Worm (Caenorhabditis elegans) whole organism, late embryonic: ENCODE measurements around the gene sft-1.

Experiments
- C08G9.2 ChIP-seq: sonication (generic microtip); optimal IDR thresholded peaks from 2 replicates; lab custom pipeline; 2016; ENCODE audit warnings: mild to moderate bottlenecking, missing genetic modification characterization, moderate library complexity, missing compliant biosample characterization
- F13H6.1 ChIP-seq: sonication (generic microtip); optimal IDR thresholded peaks from 2 replicates; lab custom pipeline; 2016; ENCODE audit warnings: missing genetic modification characterization, missing compliant biosample characterization
- K02D7.2 ChIP-seq: sonication (generic microtip); optimal IDR thresholded peaks from 2 replicates; lab custom pipeline; 2017; ENCODE audit warnings: mild to moderate bottlenecking, missing genetic modification characterization, missing compliant biosample characterization
- Y22D7AL.16 ChIP-seq: sonication (generic microtip); optimal IDR thresholded peaks from 2 replicates; lab custom pipeline; 2016; ENCODE audit warnings: missing genetic modification characterization, missing compliant biosample characterization
- ama-1 ChIP-seq: fragments of 150-350 bp; optimal IDR thresholded peaks from 2 replicates; lab custom pipeline; 2014
- ceh-14 ChIP-seq: sonication (generic microtip); optimal IDR thresholded peaks from 2 replicates; lab custom pipeline; 2016; ENCODE audit warnings: missing genotype, missing genetic modification characterization, missing compliant biosample characterization
- ceh-18 ChIP-seq: sonication (generic microtip); optimal IDR thresholded peaks from 2 replicates; lab custom pipeline; 2016; ENCODE audit warnings: missing genetic modification characterization, missing compliant biosample characterization
- ceh-19 ChIP-seq: fragments of 200-800 bp; sonication (Bioruptor generic); optimal IDR thresholded peaks from 2 replicates; lab custom pipeline; 2018; ENCODE audit warnings: mild to moderate bottlenecking, missing genetic modification characterization, missing compliant biosample characterization
- ceh-2 ChIP-seq: sonication (generic microtip); optimal IDR thresholded peaks from 2 replicates; lab custom pipeline; 2016; ENCODE audit warnings: missing genotype, missing genetic modification characterization, missing compliant biosample characterization
- ceh-31 ChIP-seq: sonication (generic microtip); optimal IDR thresholded peaks from 2 replicates; lab custom pipeline; 2016; ENCODE audit warnings: missing genetic modification characterization, missing compliant biosample characterization
- ceh-34 ChIP-seq: sonication (generic microtip); optimal IDR thresholded peaks from 2 replicates; lab custom pipeline; 2016; ENCODE audit warnings: mild to moderate bottlenecking, missing genetic modification characterization, missing compliant biosample characterization
- ceh-45 ChIP-seq: fragments of 200-800 bp; sonication (Bioruptor generic); IDR thresholded peaks from 2 replicates; pipeline ENCODE4 v1.3.6; 2022; ENCODE audit warnings: missing genetic modification reagents, missing genetic modification characterization, missing compliant biosample characterization
- ceh-48 ChIP-seq: sonication (generic microtip); optimal IDR thresholded peaks from 2 replicates; lab custom pipeline; 2016; ENCODE audit warnings: missing genetic modification characterization, inconsistent platforms, missing compliant biosample characterization
- ceh-9 ChIP-seq: sonication (generic microtip); optimal IDR thresholded peaks from 2 replicates; lab custom pipeline; 2016; ENCODE audit warnings: mild to moderate bottlenecking, missing genetic modification characterization, inconsistent platforms, missing compliant biosample characterization
- che-1 ChIP-seq: sonication (generic microtip); optimal IDR thresholded peaks from 2 replicates; lab custom pipeline; 2016; ENCODE audit warnings: mild to moderate bottlenecking, missing genetic modification characterization, missing compliant biosample characterization
- dmd-4 ChIP-seq: sonication (generic microtip); optimal IDR thresholded peaks from 2 replicates; lab custom pipeline; 2016; ENCODE audit warnings: borderline replicate concordance, missing genetic modification characterization, missing compliant biosample characterization
- dve-1 ChIP-seq: sonication (generic microtip); optimal IDR thresholded peaks from 2 replicates; lab custom pipeline; 2017; ENCODE audit warnings: antibody characterized with exemption, mild to moderate bottlenecking, missing genetic modification characterization, missing compliant biosample characterization
- elt-2 ChIP-seq: sonication (generic microtip); optimal IDR thresholded peaks from 2 replicates; lab custom pipeline; 2016; ENCODE audit warnings: missing genetic modification reagents, missing genetic modification characterization, missing compliant biosample characterization
- ets-4 ChIP-seq: sonication (generic microtip); optimal IDR thresholded peaks from 2 replicates; lab custom pipeline; 2016; ENCODE audit warnings: missing genetic modification characterization, missing compliant biosample characterization
- fkh-10 ChIP-seq: fragments of 150-350 bp; optimal IDR thresholded peaks from 2 replicates; lab custom pipeline; 2014; ENCODE audit warnings: missing biosample characterization, missing genetic modification reagents, missing genetic modification characterization
- fkh-6 ChIP-seq: sonication (generic microtip); optimal IDR thresholded peaks from 2 replicates; lab custom pipeline; 2016; ENCODE audit warnings: missing genetic modification characterization, missing compliant biosample characterization
- hlh-13 ChIP-seq: fragments of 200-800 bp; sonication (Bioruptor generic); optimal IDR thresholded peaks from 2 replicates; lab custom pipeline; 2018; ENCODE audit warnings: mild to moderate bottlenecking, missing genetic modification characterization, missing compliant biosample characterization
- hlh-30 ChIP-seq: sonication (generic microtip); optimal IDR thresholded peaks from 2 replicates; lab custom pipeline; 2017; ENCODE audit warnings: antibody characterized with exemption, missing genetic modification characterization, missing compliant biosample characterization; ENCODE audit not compliant: insufficient read depth
- hlh-6 ChIP-seq: sonication (generic microtip); optimal IDR thresholded peaks from 2 replicates; lab custom pipeline; 2016; ENCODE audit warnings: missing genotype, missing genetic modification characterization, missing compliant biosample characterization
- hlh-8 ChIP-seq: sonication (generic microtip); optimal IDR thresholded peaks from 2 replicates; lab custom pipeline; 2016; ENCODE audit warnings: missing genotype, missing genetic modification characterization, missing compliant biosample characterization
- lim-6 ChIP-seq: sonication (generic microtip); optimal IDR thresholded peaks from 2 replicates; lab custom pipeline; 2016; ENCODE audit warnings: missing genetic modification characterization, missing compliant biosample characterization
- madf-2 ChIP-seq: sonication (generic microtip); optimal IDR thresholded peaks from 2 replicates; lab custom pipeline; 2017; ENCODE audit warnings: missing genetic modification characterization, missing compliant biosample characterization
- nfya-1 ChIP-seq: sonication (generic microtip); optimal IDR thresholded peaks from 2 replicates; lab custom pipeline; 2017; ENCODE audit warnings: missing genetic modification characterization, mild to moderate bottlenecking, missing compliant biosample characterization, antibody characterized with exemption, moderate library complexity
- nhr-11 ChIP-seq: fragments of 150-350 bp; optimal IDR thresholded peaks from 2 replicates; lab custom pipeline; 2014; ENCODE audit warnings: missing biosample characterization, missing genetic modification characterization
- odd-2 ChIP-seq: sonication (generic microtip); optimal IDR thresholded peaks from 2 replicates; lab custom pipeline; 2017; ENCODE audit warnings: antibody characterized with exemption, mild to moderate bottlenecking, missing genetic modification characterization, missing compliant biosample characterization
- pag-3 ChIP-seq: sonication (generic microtip); optimal IDR thresholded peaks from 2 replicates; lab custom pipeline; 2016; ENCODE audit warnings: missing compliant biosample characterization, missing genetic modification characterization, borderline replicate concordance
- pqm-1 ChIP-seq: sonication (generic microtip); optimal IDR thresholded peaks from 2 replicates; lab custom pipeline; 2016; ENCODE audit warnings: missing genetic modification characterization, missing compliant biosample characterization
- pros-1 ChIP-seq: fragments of 150-350 bp; optimal IDR thresholded peaks from 2 replicates; lab custom pipeline; 2014; ENCODE audit warnings: missing biosample characterization, missing genetic modification reagents, missing genetic modification characterization
- ref-2 ChIP-seq: sonication (generic microtip); optimal IDR thresholded peaks from 2 replicates; lab custom pipeline; 2016; ENCODE audit warnings: missing genetic modification characterization, missing compliant biosample characterization
- sdc-2 ChIP-seq: sonication (generic microtip); optimal IDR thresholded peaks from 2 replicates; lab custom pipeline; 2016; ENCODE audit warnings: missing genotype, missing genetic modification characterization, missing compliant biosample characterization
- tbx-2 ChIP-seq: sonication (generic microtip); optimal IDR thresholded peaks from 2 replicates; lab custom pipeline; 2016; ENCODE audit warnings: missing genetic modification characterization, missing compliant biosample characterization
- tbx-7 ChIP-seq: sonication (generic microtip); optimal IDR thresholded peaks from 2 replicates; lab custom pipeline; 2016; ENCODE audit warnings: missing genotype, missing genetic modification characterization, missing compliant biosample characterization
- unc-3 ChIP-seq, 2 experiments: fragments of 200-800 bp in 1 of 2; sonication (Bioruptor generic) in 1 of 2; sonication (generic microtip) in 1 of 2; conservative IDR thresholded peaks in 1 of 2; optimal IDR thresholded peaks in 1 of 2; 2 replicates each; pipeline versions ENCODE4 v1.3.6 to Lab custom; 2016 to 2022; ENCODE audit warnings: missing compliant biosample characterization in 2 of 2, missing genetic modification characterization in 2 of 2, missing genetic modification reagents in 1 of 2
- unc-42 ChIP-seq: sonication (generic microtip); optimal IDR thresholded peaks from 2 replicates; lab custom pipeline; 2016; ENCODE audit warnings: missing genotype, missing genetic modification characterization, missing compliant biosample characterization
- unc-55 ChIP-seq: sonication (generic microtip); optimal IDR thresholded peaks from 2 replicates; lab custom pipeline; 2017; ENCODE audit warnings: missing biosample characterization, missing genetic modification reagents, missing genetic modification characterization
- ztf-16 ChIP-seq: sonication (generic microtip); optimal IDR thresholded peaks from 2 replicates; lab custom pipeline; 2017; ENCODE audit warnings: missing genetic modification characterization, missing compliant biosample characterization

sft-1 gene

ce11 chrIII:3086471-3086870, at the start of gene sft-1:
Gene sft-1, plus strand, starts transcription at chrIII:3086671.
- TF ChIP-seq Y22D7AL.16 (tag; lab: Kevin White, UChicago): no peak
- peak; percentile 12 for TF ChIP-seq ceh-48 (tag; lab: Kevin White, UChicago)

DNA sequence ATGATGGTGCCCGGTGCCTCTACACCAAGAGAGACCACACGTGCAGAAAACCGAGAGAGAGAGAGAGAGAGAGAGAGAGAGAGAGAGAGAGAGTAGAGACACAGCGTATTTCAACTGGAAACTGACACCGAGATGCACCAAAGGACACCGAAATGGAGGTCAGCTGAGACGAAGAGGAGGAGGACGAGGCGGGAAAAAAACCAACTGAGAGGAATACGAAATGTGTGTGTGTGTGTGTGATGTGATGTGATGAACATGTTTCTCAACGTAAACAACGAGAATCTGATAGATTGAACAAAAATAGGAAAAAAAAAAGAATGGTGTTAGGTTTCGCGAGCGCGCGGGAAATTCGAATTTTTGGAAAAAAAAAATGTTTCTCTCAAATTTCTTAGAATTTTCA, 49.1 kb upstream of the sft-1 start:
- no peak for TF ChIP-seq tbx-7
- peak; percentile 42 for TF ChIP-seq tbx-2 (tag; lab: Kevin White, UChicago)
- no peak for TF ChIP-seq F13H6.1 (tag; lab: Kevin White, UChicago)
- TF ChIP-seq ceh-2 (tag; lab: Kevin White, UChicago): no peak
- no peak for TF ChIP-seq ref-2 (tag; lab: Kevin White, UChicago)
- no peak for TF ChIP-seq dmd-4 (tag; lab: Kevin White, UChicago)
- TF ChIP-seq fkh-10 (GFP tag; lab: Kevin White, UChicago): no peak
- no peak for TF ChIP-seq C08G9.2 (tag; lab: Kevin White, UChicago)
- TF ChIP-seq hlh-8 (tag; lab: Kevin White, UChicago): no peak
- TF ChIP-seq nhr-11 (tag; lab: Kevin White, UChicago): no peak
- TF ChIP-seq hlh-30 (tag; lab: Kevin White, UChicago): peak; percentile 47
- no peak for TF ChIP-seq ceh-14
- no peak for TF ChIP-seq ceh-9 (tag; lab: Kevin White, UChicago)
- peak; percentile 54 for TF ChIP-seq ceh-18 (tag; lab: Kevin White, UChicago)
- no peak for TF ChIP-seq madf-2 (tag; lab: Kevin White, UChicago)
- no peak for TF ChIP-seq elt-2 (tag; lab: Kevin White, UChicago)
- TF ChIP-seq unc-3 (GFP tag; conservative IDR thresholded peaks at IDR 0.05; lab: Robert Waterston, UW): no peak
- TF ChIP-seq unc-3 (tag; optimal IDR thresholded peaks at IDR 0.05; lab: Kevin White, UChicago): no peak
- no peak for TF ChIP-seq ceh-19 (GFP tag; lab: Kevin White, UChicago)
- TF ChIP-seq unc-42 (tag; lab: Kevin White, UChicago): peak; percentile 31
- no peak for TF ChIP-seq pag-3 (tag; lab: Kevin White, UChicago)
- peak; percentile 35 for TF ChIP-seq nfya-1 (tag; lab: Kevin White, UChicago)
- peak; percentile 34 for TF ChIP-seq ceh-31 (tag; lab: Kevin White, UChicago)
- TF ChIP-seq odd-2 (tag; lab: Kevin White, UChicago): no peak
- no peak for TF ChIP-seq hlh-6 (tag; lab: Kevin White, UChicago)
- TF ChIP-seq ceh-45 (GFP tag; lab: Robert Waterston, UW): no peak
- TF ChIP-seq lim-6 (tag; lab: Kevin White, UChicago): no peak
- no peak for TF ChIP-seq ama-1 (lab: Kevin White, UChicago)
- peak; percentile 69 for TF ChIP-seq ceh-34
- no peak for TF ChIP-seq K02D7.2 (tag; lab: Kevin White, UChicago)
- TF ChIP-seq che-1 (tag; lab: Kevin White, UChicago): no peak
- TF ChIP-seq ets-4 (tag; lab: Kevin White, UChicago): no peak
- no peak for TF ChIP-seq dve-1 (tag; lab: Kevin White, UChicago)
- no peak for TF ChIP-seq fkh-6 (tag; lab: Kevin White, UChicago)
- TF ChIP-seq sdc-2 (tag; lab: Kevin White, UChicago): no peak

DNA sequence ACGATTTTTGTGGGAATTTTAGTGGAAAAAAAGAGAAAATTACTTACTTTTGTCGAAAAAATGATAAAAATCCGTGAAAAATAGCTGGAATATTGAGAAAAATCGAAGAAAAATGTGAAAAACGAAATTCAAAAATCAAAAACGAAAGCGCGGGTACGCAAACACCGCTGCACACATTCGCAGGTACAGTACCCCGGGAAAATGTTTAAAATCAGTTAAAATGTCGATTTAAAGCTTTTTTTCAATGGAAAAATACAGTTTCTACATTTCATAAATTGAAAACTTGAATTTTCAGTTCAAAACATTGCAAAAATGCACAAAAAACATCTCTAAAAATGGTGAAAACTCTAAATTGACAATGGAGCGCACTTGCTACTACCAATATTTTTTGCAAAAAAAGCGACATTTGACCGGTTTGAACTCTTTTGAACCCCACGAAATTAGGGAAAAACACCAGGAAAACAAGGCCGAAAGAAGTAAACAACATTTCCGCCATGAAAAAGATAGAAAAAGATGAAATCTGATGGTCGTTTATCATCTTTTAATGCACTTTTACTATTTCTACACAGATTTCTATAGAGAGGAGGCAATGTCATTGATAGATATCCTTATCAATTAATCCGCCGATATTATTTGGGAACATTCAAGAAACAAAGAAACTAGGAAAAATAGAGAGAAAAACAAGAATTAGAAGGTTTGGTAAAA, 45.6 kb upstream of the sft-1 start, which contains the start of gene daf-2:
Gene daf-2, minus strand, starts transcription at position 112 of the 705 bp plus-strand sequence.
- TF ChIP-seq elt-2 (tag; lab: Kevin White, UChicago) (no peak), pros-1 (no peak), pqm-1 (no peak), fkh-6 (tag; lab: Kevin White, UChicago) (no peak), ceh-45 (GFP tag; lab: Robert Waterston, UW) (no peak), unc-55 (no peak), ama-1 (lab: Kevin White, UChicago) (no peak), ceh-19 (GFP tag; lab: Kevin White, UChicago) (no peak), hlh-13 (GFP tag; lab: Kevin White, UChicago) (no peak), ceh-9 (tag; lab: Kevin White, UChicago) (no peak), ztf-16 (tag; lab: Kevin White, UChicago) (no peak), ceh-14 (no peak)
